Fruit fly (Drosophila melanogaster) whole organism, prepupa: Measurements from ENCODE around the gene mRpS25.

ENCODE experiments used
- CG10631 ChIP-seq: fragments of 200-800 bp; sonication (Bioruptor generic); optimal IDR thresholded peaks from 2 replicates; lab custom pipeline; 2016; ENCODE audit warnings: missing biosample characterization, missing genetic modification characterization
- CG6854 ChIP-seq: fragments of 200-800 bp; sonication (Bioruptor generic); optimal IDR thresholded peaks from 2 replicates; lab custom pipeline; 2017; ENCODE audit warnings: missing biosample characterization, mild to moderate bottlenecking, missing genetic modification characterization
- Eip78C ChIP-seq: fragments of 200-800 bp; sonication (Bioruptor generic); peaks from one replicate; lab custom pipeline; 2016; ENCODE audit warnings: missing biosample characterization, missing genetic modification characterization
- Eip93F ChIP-seq: fragments of 200-800 bp; sonication (Bioruptor generic); optimal IDR thresholded peaks from 2 replicates; lab custom pipeline; 2016; ENCODE audit warnings: missing biosample characterization, mild to moderate bottlenecking, missing genetic modification characterization

- TF ChIP-seq Eip78C (GFP tag; lab: Kevin White, UChicago) (no peak), CG10631 (no peak), Eip93F (GFP tag; lab: Kevin White, UChicago) (no peak), CG6854 (GFP tag; lab: Kevin White, UChicago) (no peak)
Measured at dm6 chrX:14588996-14589621, 6.3 kb upstream of the mRpS25 start.
